Fruit fly (Drosophila melanogaster) whole organism, prepupa: ENCODE results near the gene AdamTS-B.
A peak's percentile ranks its signal among the peaks of the same experiment; 100 is the strongest.

Experiments used
- Blimp-1 ChIP-seq: fragments of 200-800 bp; sonication (Bioruptor generic); optimal IDR thresholded peaks from 3 replicates; lab custom pipeline; 2017; ENCODE audit warnings: missing biosample characterization, missing genetic modification characterization, mild to moderate bottlenecking, moderate library complexity, missing genetic modification reagents
- CG10631 ChIP-seq: fragments of 200-800 bp; sonication (Bioruptor generic); optimal IDR thresholded peaks from 2 replicates; lab custom pipeline; 2016; ENCODE audit warnings: missing biosample characterization, missing genetic modification characterization
- CG10669 ChIP-seq: fragments of 200-800 bp; sonication (Bioruptor generic); optimal IDR thresholded peaks from 3 replicates; lab custom pipeline; 2018; ENCODE audit warnings: missing biosample characterization, mild to moderate bottlenecking, missing genetic modification characterization, moderate library complexity
- CG11294 ChIP-seq: fragments of 200-800 bp; sonication (Bioruptor generic); IDR thresholded peaks from 2 replicates; pipeline ENCODE4 v1.3.6; 2022; ENCODE audit warnings: missing biosample characterization, missing genetic modification characterization
- CG11902 ChIP-seq: fragments of 200-800 bp; sonication (Bioruptor generic); optimal IDR thresholded peaks from 3 replicates; lab custom pipeline; 2016; ENCODE audit warnings: missing biosample characterization, missing genetic modification characterization
- CG15336 ChIP-seq: fragments of 200-800 bp; sonication (Bioruptor generic); IDR thresholded peaks from 2 replicates; pipeline ENCODE4 v1.3.6; 2022; ENCODE audit warnings: missing biosample characterization, missing genetic modification characterization
- CG3032 ChIP-seq: fragments of 200-800 bp; optimal IDR thresholded peaks from 2 replicates; lab custom pipeline; 2019; ENCODE audit warnings: missing biosample characterization, mild to moderate bottlenecking, missing genetic modification characterization, moderate library complexity
- CG31627 ChIP-seq: fragments of 200-800 bp; sonication (Bioruptor generic); optimal IDR thresholded peaks from 3 replicates; lab custom pipeline; 2016; ENCODE audit warnings: missing biosample characterization, missing genetic modification characterization
- CG32006 ChIP-seq: fragments of 200-800 bp; sonication (Bioruptor generic); optimal IDR thresholded peaks from 3 replicates; lab custom pipeline; 2017; ENCODE audit warnings: missing biosample characterization, mild to moderate bottlenecking, missing genetic modification characterization
- CG34406 ChIP-seq: fragments of 200-800 bp; sonication (Bioruptor generic); optimal IDR thresholded peaks from 3 replicates; lab custom pipeline; 2016; ENCODE audit warnings: missing biosample characterization, missing genetic modification characterization
- CG3919 ChIP-seq: fragments of 200-800 bp; sonication (Bioruptor generic); optimal IDR thresholded peaks from 3 replicates; lab custom pipeline; 2016; ENCODE audit warnings: missing biosample characterization, missing genetic modification characterization
- CG4318 ChIP-seq: fragments of 200-800 bp; sonication (Bioruptor generic); optimal IDR thresholded peaks from 3 replicates; lab custom pipeline; 2017; ENCODE audit warnings: missing biosample characterization, mild to moderate bottlenecking, missing genetic modification characterization
- CG6163 ChIP-seq: fragments of 200-800 bp; sonication (Bioruptor generic); IDR thresholded peaks from 3 replicates; pipeline ENCODE4 v1.3.6; 2022; ENCODE audit warnings: missing biosample characterization, missing genetic modification characterization
- CG6792 ChIP-seq: fragments of 200-800 bp; sonication (Bioruptor generic); optimal IDR thresholded peaks from 3 replicates; lab custom pipeline; 2016; ENCODE audit warnings: missing biosample characterization, missing genetic modification characterization
- CG9139 ChIP-seq: fragments of 200-800 bp; sonication (Bioruptor generic); optimal IDR thresholded peaks from 3 replicates; lab custom pipeline; 2017; ENCODE audit warnings: missing biosample characterization, mild to moderate bottlenecking, missing genetic modification characterization
- Eip78C ChIP-seq: fragments of 200-800 bp; sonication (Bioruptor generic); peaks from one replicate; lab custom pipeline; 2016; ENCODE audit warnings: missing biosample characterization, missing genetic modification characterization
- Eip93F ChIP-seq: fragments of 200-800 bp; sonication (Bioruptor generic); optimal IDR thresholded peaks from 2 replicates; lab custom pipeline; 2016; ENCODE audit warnings: missing biosample characterization, mild to moderate bottlenecking, missing genetic modification characterization
- Ets21C ChIP-seq: fragments of 200-800 bp; sonication (Bioruptor generic); optimal IDR thresholded peaks from 3 replicates; lab custom pipeline; 2016; ENCODE audit warnings: missing biosample characterization, missing genetic modification characterization
- Ets96B ChIP-seq: fragments of 200-800 bp; optimal IDR thresholded peaks from 2 replicates; lab custom pipeline; 2019; ENCODE audit warnings: missing biosample characterization, mild to moderate bottlenecking, missing genetic modification characterization, moderate library complexity
- Hr39 ChIP-seq: fragments of 200-800 bp; sonication (Bioruptor generic); optimal IDR thresholded peaks from 2 replicates; lab custom pipeline; 2016; ENCODE audit warnings: missing biosample characterization, missing genetic modification characterization
- Hr4 ChIP-seq: fragments of 200-800 bp; sonication (Bioruptor generic); optimal IDR thresholded peaks from 3 replicates; lab custom pipeline; 2016; ENCODE audit warnings: missing biosample characterization, missing genetic modification characterization
- Lpt ChIP-seq: fragments of 200-800 bp; sonication (Bioruptor generic); optimal IDR thresholded peaks from 3 replicates; lab custom pipeline; 2016; ENCODE audit warnings: missing biosample characterization, missing genetic modification characterization
- OdsH ChIP-seq: fragments of 200-800 bp; sonication (Bioruptor generic); optimal IDR thresholded peaks from 3 replicates; lab custom pipeline; 2016; ENCODE audit warnings: missing biosample characterization, missing genetic modification characterization
- Sox102F ChIP-seq: fragments of 200-800 bp; sonication (Bioruptor generic); optimal IDR thresholded peaks from 2 replicates; lab custom pipeline; 2016; ENCODE audit warnings: missing biosample characterization, mild to moderate bottlenecking, missing genetic modification characterization
- Sox14 ChIP-seq: fragments of 200-800 bp; sonication (Bioruptor generic); optimal IDR thresholded peaks from 3 replicates; lab custom pipeline; 2016; ENCODE audit warnings: missing biosample characterization, missing genetic modification characterization
- acj6 ChIP-seq: fragments of 200-800 bp; sonication (Bioruptor generic); optimal IDR thresholded peaks from 3 replicates; lab custom pipeline; 2016; ENCODE audit warnings: missing biosample characterization, missing genetic modification characterization
- cyc ChIP-seq: fragments of 200-800 bp; sonication (Bioruptor generic); optimal IDR thresholded peaks from 3 replicates; lab custom pipeline; 2016; ENCODE audit warnings: missing biosample characterization, missing genetic modification characterization
- dac ChIP-seq: fragments of 200-800 bp; sonication (Bioruptor generic); optimal IDR thresholded peaks from 2 replicates; lab custom pipeline; 2017; ENCODE audit warnings: missing biosample characterization, mild to moderate bottlenecking, missing genetic modification characterization
- dsx ChIP-seq: fragments of 200-800 bp; optimal IDR thresholded peaks from 3 replicates; lab custom pipeline; 2019; ENCODE audit warnings: missing biosample characterization, mild to moderate bottlenecking, missing genetic modification characterization, moderate library complexity; ENCODE audit not compliant: poor library complexity, severe bottlenecking
- eg ChIP-seq: fragments of 200-800 bp; sonication (Bioruptor generic); IDR thresholded peaks from 3 replicates; pipeline ENCODE4 v1.3.6; 2022; ENCODE audit warnings: missing biosample characterization, missing genetic modification characterization
- esn ChIP-seq: fragments of 200-800 bp; sonication (Bioruptor generic); optimal IDR thresholded peaks from 2 replicates; lab custom pipeline; 2016; ENCODE audit warnings: missing biosample characterization, mild to moderate bottlenecking, missing genetic modification characterization, moderate library complexity
- fkh ChIP-seq: fragments of 200-800 bp; sonication (Bioruptor generic); optimal IDR thresholded peaks from 3 replicates; lab custom pipeline; 2017; ENCODE audit warnings: missing biosample characterization, mild to moderate bottlenecking, missing genetic modification characterization, moderate library complexity
- lz ChIP-seq: fragments of 200-800 bp; sonication (Bioruptor generic); optimal IDR thresholded peaks from 3 replicates; lab custom pipeline; 2016; ENCODE audit warnings: missing biosample characterization, missing genetic modification characterization
- pdm3 ChIP-seq: fragments of 200-800 bp; sonication (Bioruptor generic); optimal IDR thresholded peaks from 3 replicates; lab custom pipeline; 2016; ENCODE audit warnings: missing biosample characterization, missing genetic modification characterization
- ss ChIP-seq, 2 experiments: fragments of 200-800 bp; sonication (Bioruptor generic); optimal IDR thresholded peaks; 2 replicates in 1 of 2; 3 replicates in 1 of 2; lab custom pipeline; 2017 to 2018; ENCODE audit warnings: mild to moderate bottlenecking in 2 of 2, missing biosample characterization in 2 of 2, missing genetic modification characterization in 2 of 2, moderate library complexity in 1 of 2

The AdamTS-B gene

DNA sequence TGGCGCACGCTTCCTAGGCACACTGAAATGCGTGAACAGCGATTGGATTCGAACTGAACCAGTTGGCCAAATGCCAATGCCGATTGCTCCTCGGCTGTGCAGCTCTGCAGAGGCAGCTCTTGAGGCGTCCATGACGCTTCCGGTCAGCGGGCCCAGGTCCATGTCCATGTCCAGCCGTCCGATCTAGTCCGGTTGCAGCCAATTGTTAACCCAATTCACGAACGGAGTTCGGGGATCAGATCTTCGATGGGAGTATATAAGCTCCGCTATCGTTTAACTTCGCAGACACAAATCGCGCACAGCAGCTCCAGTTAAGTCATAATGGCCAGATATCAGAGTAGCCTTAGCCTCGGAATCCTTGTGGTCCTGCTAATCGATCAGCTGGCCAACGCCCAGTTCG, 15.4 kb upstream of the AdamTS-B start, which contains the start of gene CG42449:
Gene CG42449, plus strand, starts transcription at position 301 of the 400 bp plus-strand sequence.
- no peak for TF ChIP-seq CG11294 (GFP tag; lab: Robert Waterston, UW)
- no peak for TF ChIP-seq Ets21C
- TF ChIP-seq CG4318, result no peak
- no peak for TF ChIP-seq OdsH (GFP tag; lab: Kevin White, UChicago)
- no peak for TF ChIP-seq esn (GFP tag; lab: Kevin White, UChicago)
- no peak for TF ChIP-seq Sox102F (GFP tag; lab: Kevin White, UChicago)
- no peak for TF ChIP-seq CG11902 (GFP tag; lab: Kevin White, UChicago)
- no peak for TF ChIP-seq Lpt (GFP tag; lab: Kevin White, UChicago)
- TF ChIP-seq CG9139 (GFP tag; lab: Kevin White, UChicago), result no peak
- no peak for TF ChIP-seq CG3919 (GFP tag; lab: Kevin White, UChicago)
- TF ChIP-seq CG6163, result no peak
- TF ChIP-seq dac (GFP tag; lab: Kevin White, UChicago), result no peak
- no peak for TF ChIP-seq CG15336 (GFP tag; lab: Robert Waterston, UW)
- TF ChIP-seq Eip93F (GFP tag; lab: Kevin White, UChicago), result no peak

DNA sequence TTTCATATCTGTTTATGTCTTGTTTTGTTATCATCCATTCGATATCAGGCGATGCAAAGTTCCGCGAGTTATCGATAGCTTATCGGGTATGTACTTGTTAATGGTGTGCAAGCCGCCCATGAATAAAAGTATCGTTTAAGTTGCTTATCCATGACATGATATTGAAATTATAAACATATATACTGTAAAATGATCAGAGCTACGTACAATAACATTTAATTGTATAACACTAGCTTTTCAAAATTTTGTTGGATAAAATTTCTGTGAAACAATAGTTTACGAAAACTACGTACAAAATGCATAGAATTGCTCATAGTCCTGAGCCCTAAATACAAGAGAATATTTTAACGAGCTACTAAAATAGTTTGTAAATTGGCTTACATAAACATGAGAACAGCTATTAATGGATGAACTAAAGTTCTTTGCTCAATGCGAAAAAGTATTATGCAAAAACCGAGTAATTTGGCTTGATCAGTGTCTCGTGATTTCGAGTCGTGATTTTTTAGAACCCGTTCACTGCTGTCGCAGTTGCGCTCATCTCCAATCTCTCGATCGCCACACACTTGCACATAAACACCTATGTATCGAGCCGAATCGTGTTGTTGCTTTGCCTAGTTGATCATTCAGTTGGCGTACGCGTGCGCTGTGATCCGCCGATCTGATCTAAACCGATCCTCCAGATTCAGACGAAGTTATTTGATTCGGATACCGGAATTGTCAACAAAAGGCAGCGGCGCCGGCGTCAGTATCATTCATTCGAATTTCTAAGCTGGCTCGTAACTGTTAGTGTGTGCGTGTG, 8.7 kb upstream of the AdamTS-B start, which contains the start of the genes PGAP1 and cv:
Gene PGAP1, minus strand, starts transcription at position 57 of the 799 bp plus-strand sequence.
Gene cv, plus strand, starts transcription at position 586 of the 799 bp plus-strand sequence.
- TF ChIP-seq Blimp-1 (GFP tag; lab: Kevin White, UChicago) (no peak), CG10669 (GFP tag; lab: Kevin White, UChicago) (no peak), CG32006 (peak; percentile 35), lz (GFP tag; lab: Kevin White, UChicago) (peak; percentile 58), CG31627 (GFP tag; lab: Kevin White, UChicago) (peak; percentile 29), CG15336 (GFP tag; lab: Robert Waterston, UW) (no peak), Ets21C (peak; percentile 30), ss (GFP tag; optimal IDR thresholded peaks at IDR 0.05; lab: Kevin White, UChicago) (no peak), cyc (GFP tag; lab: Kevin White, UChicago) (peak; percentile 13), Eip78C (GFP tag; lab: Kevin White, UChicago) (peak; percentile 70), esn (GFP tag; lab: Kevin White, UChicago) (peak; percentile 61), Hr39 (peak; percentile 49), CG3032 (peak; percentile 36), Hr4 (GFP tag; lab: Kevin White, UChicago) (peak; percentile 31), Sox14 (GFP tag; lab: Kevin White, UChicago) (peak; percentile 55), dsx (GFP tag; lab: Kevin White, UChicago) (no peak), CG34406 (GFP tag; lab: Kevin White, UChicago) (peak; percentile 15), acj6 (peak; percentile 42), CG3919 (GFP tag; lab: Kevin White, UChicago) (no peak), CG6792 (peak; percentile 4), Lpt (GFP tag; lab: Kevin White, UChicago) (no peak), pdm3 (GFP tag; lab: Kevin White, UChicago) (peak; percentile 49), CG10631 (GFP tag; lab: Kevin White, UChicago) (peak; percentile 18), CG6163 (peak; percentile 19; the same call in 1 of the 3 replicates), eg (GFP tag; lab: Robert Waterston, UW) (0 out of 3 replicates have a peak, but pooled peaks have one; percentile 4)
- TF ChIP-seq, all 60 proteins: peak for 18

DNA sequence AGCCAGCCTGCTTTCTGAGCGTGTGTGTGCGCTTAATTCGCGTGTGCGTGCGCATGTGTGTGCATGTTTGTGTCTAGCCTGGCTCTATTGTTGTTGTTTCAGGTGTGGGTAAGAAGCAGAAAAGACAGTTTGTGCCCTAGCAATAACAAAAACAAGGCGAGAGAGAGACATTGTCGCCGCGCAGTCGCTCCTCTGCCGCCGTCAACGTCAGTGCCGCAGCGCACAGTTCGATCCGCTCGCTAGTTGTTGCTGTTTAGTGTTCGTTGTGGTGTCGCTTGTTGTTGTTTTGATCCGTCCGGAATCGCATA, 8.2 kb upstream of the AdamTS-B start:
- TF ChIP-seq CG31627 (GFP tag; lab: Kevin White, UChicago) (no peak), dsx (GFP tag; lab: Kevin White, UChicago) (peak; percentile 72), Ets96B (tag; lab: Kevin White, UChicago) (no peak), fkh (GFP tag; lab: Kevin White, UChicago) (peak; percentile 42)
